Fruit fly (Drosophila melanogaster) whole organism, adult: ENCODE data around the gene CtsK1.

Experiments used
- CG11617 ChIP-seq: fragments of 200-800 bp; sonication (Bioruptor generic); optimal IDR thresholded peaks from 2 replicates; lab custom pipeline; 2017; ENCODE audit warnings: mild to moderate bottlenecking, missing biosample characterization, missing genetic modification reagents, missing genetic modification characterization
- CG12768 ChIP-seq: fragments of 200-800 bp; sonication (Bioruptor generic); optimal IDR thresholded peaks from 2 replicates; lab custom pipeline; 2017; ENCODE audit warnings: missing biosample characterization, missing genetic modification characterization, mild to moderate bottlenecking, moderate library complexity, missing genetic modification reagents
- CG14711 ChIP-seq: fragments of 200-800 bp; sonication (Bioruptor generic); optimal IDR thresholded peaks from 2 replicates; lab custom pipeline; 2018; ENCODE audit warnings: missing biosample characterization, mild to moderate bottlenecking, missing genetic modification characterization, moderate library complexity
- CG1620 ChIP-seq: fragments of 200-800 bp; sonication (Bioruptor generic); optimal IDR thresholded peaks from 2 replicates; lab custom pipeline; 2016; ENCODE audit warnings: missing biosample characterization, missing genetic modification characterization
- CG33017 ChIP-seq: fragments of 200-800 bp; sonication (Bioruptor generic); optimal IDR thresholded peaks from 2 replicates; lab custom pipeline; 2018; ENCODE audit warnings: missing biosample characterization, mild to moderate bottlenecking, missing genetic modification characterization, moderate library complexity
- CG5204 ChIP-seq: fragments of 200-800 bp; sonication (Bioruptor generic); optimal IDR thresholded peaks from 2 replicates; lab custom pipeline; 2016; ENCODE audit warnings: missing biosample characterization, missing genetic modification characterization
- CG7045 ChIP-seq: fragments of 200-800 bp; sonication (Bioruptor generic); optimal IDR thresholded peaks from 2 replicates; lab custom pipeline; 2017; ENCODE audit warnings: missing biosample characterization, mild to moderate bottlenecking, missing genetic modification characterization
- CG7101 ChIP-seq: fragments of 200-800 bp; sonication (Bioruptor generic); optimal IDR thresholded peaks from 2 replicates; lab custom pipeline; 2018; ENCODE audit warnings: missing biosample characterization, mild to moderate bottlenecking, missing genetic modification characterization, moderate library complexity
- Clk ChIP-seq: fragments of 200-800 bp; sonication (Bioruptor generic); optimal IDR thresholded peaks from 2 replicates; lab custom pipeline; 2017; ENCODE audit warnings: missing biosample characterization, missing genetic modification characterization
- Crg-1 ChIP-seq: fragments of 200-800 bp; sonication (Bioruptor generic); optimal IDR thresholded peaks from 2 replicates; lab custom pipeline; 2016; ENCODE audit warnings: missing biosample characterization, missing genetic modification characterization
- Hr96 ChIP-seq: fragments of 200-800 bp; sonication (Bioruptor generic); optimal IDR thresholded peaks from 2 replicates; lab custom pipeline; 2016; ENCODE audit warnings: missing biosample characterization, missing genetic modification characterization
- Mnt ChIP-seq: fragments of 200-800 bp; sonication (Bioruptor generic); optimal IDR thresholded peaks from 2 replicates; lab custom pipeline; 2016; ENCODE audit warnings: missing biosample characterization, mild to moderate bottlenecking, missing genetic modification characterization
- bab1 ChIP-seq: fragments of 200-800 bp; sonication (Bioruptor generic); optimal IDR thresholded peaks from 3 replicates; lab custom pipeline; 2019; ENCODE audit warnings: missing biosample characterization, mild to moderate bottlenecking, missing genetic modification characterization, moderate library complexity
- cic ChIP-seq: fragments of 200-800 bp; sonication (Bioruptor generic); optimal IDR thresholded peaks from 2 replicates; lab custom pipeline; 2017; ENCODE audit warnings: missing biosample characterization, mild to moderate bottlenecking, missing genetic modification characterization, moderate library complexity
- cnc ChIP-seq, 2 experiments: fragments of >200 bp; optimal IDR thresholded peaks; 2 replicates each; lab custom pipeline; 2017
- kay ChIP-seq: fragments of 200-800 bp; sonication (Bioruptor generic); peaks from one replicate; lab custom pipeline; 2016; ENCODE audit warnings: missing biosample characterization, missing genetic modification characterization, borderline replicate concordance
- ovo ChIP-seq: fragments of 200-800 bp; sonication (Bioruptor generic); optimal IDR thresholded peaks from 2 replicates; lab custom pipeline; 2016; ENCODE audit warnings: missing biosample characterization, missing genetic modification characterization
- pad ChIP-seq: fragments of 200-800 bp; sonication (Bioruptor generic); optimal IDR thresholded peaks from 3 replicates; lab custom pipeline; 2017; ENCODE audit warnings: missing biosample characterization, missing genetic modification characterization, mild to moderate bottlenecking, moderate library complexity, missing genetic modification reagents
- tj ChIP-seq: fragments of 200-800 bp; sonication (Bioruptor generic); optimal IDR thresholded peaks from 3 replicates; lab custom pipeline; 2017; ENCODE audit warnings: missing biosample characterization, mild to moderate bottlenecking, missing genetic modification characterization, moderate library complexity
- toe ChIP-seq: fragments of 200-800 bp; sonication (Bioruptor generic); optimal IDR thresholded peaks from 2 replicates; lab custom pipeline; 2016; ENCODE audit warnings: missing biosample characterization, missing genetic modification characterization

Gene CtsK1

dm6 chr3L:14002524-14003135 lies 8.6 kb downstream of the CtsK1 start:
- TF ChIP-seq CG12768 (GFP tag; lab: Kevin White, UChicago): no peak
- peak; percentile 63 for TF ChIP-seq pad (GFP tag; lab: Kevin White, UChicago)
- peak; percentile 80 for TF ChIP-seq Mnt (GFP tag; lab: Kevin White, UChicago)
- TF ChIP-seq bab1 (GFP tag; lab: Kevin White, UChicago): peak; percentile 28
- TF ChIP-seq cic (GFP tag; lab: Kevin White, UChicago): peak; percentile 79
- peak; percentile 21 for TF ChIP-seq CG14711 (tag; lab: Kevin White, UChicago)
- TF ChIP-seq tj: peak; percentile 60
- TF ChIP-seq CG7101 (tag; lab: Kevin White, UChicago): peak; percentile 42
- TF ChIP-seq Clk: no peak
- TF ChIP-seq CG7045 (GFP tag; lab: Kevin White, UChicago): no peak

- TF ChIP-seq bab1 (GFP tag; lab: Kevin White, UChicago): no peak
- TF ChIP-seq Hr96 (GFP tag; lab: Kevin White, UChicago): no peak
- no peak for TF ChIP-seq pad (GFP tag; lab: Kevin White, UChicago)
- peak; percentile 23 for TF ChIP-seq Mnt (GFP tag; lab: Kevin White, UChicago)
- no peak for TF ChIP-seq toe (GFP tag; lab: Kevin White, UChicago)
- TF ChIP-seq cic (GFP tag; lab: Kevin White, UChicago): no peak
- no peak for TF ChIP-seq CG1620 (GFP tag; lab: Kevin White, UChicago)
- TF ChIP-seq CG7101 (tag; lab: Kevin White, UChicago): no peak
- TF ChIP-seq tj: no peak
- TF ChIP-seq ovo: no peak
- TF ChIP-seq cnc (optimal IDR thresholded peaks at IDR 0.05; lab: Kevin White, UChicago): no peak
- peak; percentile 91 for TF ChIP-seq kay (GFP tag; lab: Kevin White, UChicago)
- peak; percentile 93 for TF ChIP-seq CG14711 (tag; lab: Kevin White, UChicago)
- TF ChIP-seq CG7045 (GFP tag; lab: Kevin White, UChicago): no peak
- no peak for TF ChIP-seq CG33017 (tag; lab: Kevin White, UChicago)
- TF ChIP-seq Clk: no peak
- no peak for TF ChIP-seq CG12768 (GFP tag; lab: Kevin White, UChicago)
- TF ChIP-seq CG5204: peak; percentile 23
- no peak for TF ChIP-seq Crg-1
- TF ChIP-seq CG11617 (GFP tag; lab: Kevin White, UChicago): peak; percentile 57
Observed at dm6 chr3L:14003297-14004040, 9.4 kb downstream of the CtsK1 start.

- TF ChIP-seq Mnt (GFP tag; lab: Kevin White, UChicago) (peak; percentile 19), CG7101 (tag; lab: Kevin White, UChicago) (peak; percentile 35), CG33017 (tag; lab: Kevin White, UChicago) (peak; percentile 41), CG7045 (GFP tag; lab: Kevin White, UChicago) (no peak), CG12768 (GFP tag; lab: Kevin White, UChicago) (no peak), tj (peak; percentile 69), Clk (no peak), CG1620 (GFP tag; lab: Kevin White, UChicago) (no peak), pad (GFP tag; lab: Kevin White, UChicago) (peak; percentile 65), cic (GFP tag; lab: Kevin White, UChicago) (peak; percentile 35), Hr96 (GFP tag; lab: Kevin White, UChicago) (no peak), CG11617 (GFP tag; lab: Kevin White, UChicago) (peak; percentile 23)
Observed at dm6 chr3L:14004041-14004407, 10.0 kb downstream of the CtsK1 start.

dm6 chr3L:14004963-14005458 lies 11.0 kb downstream of the CtsK1 start:
- TF ChIP-seq CG12768 (GFP tag; lab: Kevin White, UChicago) (peak; percentile 99), Crg-1 (peak; percentile 98), bab1 (GFP tag; lab: Kevin White, UChicago) (peak; percentile 94), kay (GFP tag; lab: Kevin White, UChicago) (peak; percentile 96), ovo (peak; percentile 79), Clk (peak; percentile 96), toe (GFP tag; lab: Kevin White, UChicago) (peak; percentile 96), cnc (optimal IDR thresholded peaks at IDR 0.05; lab: Kevin White, UChicago) (no peak), CG14711 (tag; lab: Kevin White, UChicago) (peak; percentile 97), CG11617 (GFP tag; lab: Kevin White, UChicago) (peak; percentile 98), pad (GFP tag; lab: Kevin White, UChicago) (peak; percentile 94), CG7101 (tag; lab: Kevin White, UChicago) (peak; percentile 99), tj (peak; percentile 90), CG7045 (GFP tag; lab: Kevin White, UChicago) (peak; percentile 98), CG33017 (tag; lab: Kevin White, UChicago) (peak; percentile 99), cic (GFP tag; lab: Kevin White, UChicago) (peak; percentile 99), CG1620 (GFP tag; lab: Kevin White, UChicago) (peak; percentile 97), Hr96 (GFP tag; lab: Kevin White, UChicago) (peak; percentile 98), CG5204 (peak; percentile 98), Mnt (GFP tag; lab: Kevin White, UChicago) (peak; percentile 99)

- TF ChIP-seq CG12768 (GFP tag; lab: Kevin White, UChicago) (peak; percentile 36), CG14711 (tag; lab: Kevin White, UChicago) (no peak), CG33017 (tag; lab: Kevin White, UChicago) (peak; percentile 18), Mnt (GFP tag; lab: Kevin White, UChicago) (peak; percentile 57), CG7101 (tag; lab: Kevin White, UChicago) (peak; percentile 32), Crg-1 (no peak), CG1620 (GFP tag; lab: Kevin White, UChicago) (no peak), ovo (no peak), CG5204 (no peak), Hr96 (GFP tag; lab: Kevin White, UChicago) (no peak), CG7045 (GFP tag; lab: Kevin White, UChicago) (no peak), bab1 (GFP tag; lab: Kevin White, UChicago) (no peak), cic (GFP tag; lab: Kevin White, UChicago) (peak; percentile 79), tj (peak; percentile 55), toe (GFP tag; lab: Kevin White, UChicago) (no peak), CG11617 (GFP tag; lab: Kevin White, UChicago) (no peak), cnc (optimal IDR thresholded peaks at IDR 0.05; lab: Kevin White, UChicago) (no peak), kay (GFP tag; lab: Kevin White, UChicago) (peak; percentile 89), Clk (no peak), pad (GFP tag; lab: Kevin White, UChicago) (no peak)
Observed at dm6 chr3L:14005627-14006287, 11.7 kb downstream of the CtsK1 start.
